Fruit fly (Drosophila melanogaster): ENCODE data around the gene CG9626.

DNA sequence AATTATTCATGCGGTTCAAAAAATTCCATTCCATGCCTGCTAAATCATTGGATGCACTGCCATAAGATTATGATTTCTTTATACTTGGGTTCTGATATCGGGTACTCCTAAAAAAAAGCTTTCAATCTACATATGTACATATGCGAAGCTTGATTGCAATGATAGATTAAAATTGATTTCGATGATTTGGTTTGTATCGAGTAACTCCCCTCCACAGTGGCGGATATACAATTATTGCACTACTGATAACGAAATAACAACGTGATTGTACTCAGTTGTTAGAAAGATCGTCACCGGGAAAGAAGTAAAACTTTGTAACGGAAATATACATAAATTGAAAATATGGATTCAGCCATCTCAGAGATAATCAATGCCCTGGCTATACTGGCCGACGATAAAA is 13.1 kb downstream of the CG9626 start, which contains the start of gene Nazo:
- TF ChIP-seq Dll (optimal IDR thresholded peaks at IDR 0.05) (no peak), usp (GFP tag; optimal IDR thresholded peaks at IDR 0.05) (no peak), CG8478 (optimal IDR thresholded peaks at IDR 0.05) (no peak), psq (optimal IDR thresholded peaks at IDR 0.05) (no peak), EcR (GFP tag; optimal IDR thresholded peaks at IDR 0.05) (no peak)

Data from whole organism.